Worm (Caenorhabditis elegans) whole organism, midembryonic: ENCODE measurements around the gene gcy-23.

Experiments used
- T22C8.4 ChIP-seq: fragments of 200-800 bp; sonication (Bioruptor generic); IDR thresholded peaks from 2 replicates; pipeline ENCODE4 v1.3.6; 2022; ENCODE audit warnings: missing genetic modification characterization, missing compliant biosample characterization
- flt-1 ChIP-seq: fragments of 200-800 bp; sonication (Bioruptor generic); IDR thresholded peaks from 2 replicates; pipeline ENCODE4 v1.3.6; 2022; ENCODE audit warnings: missing genetic modification characterization, missing compliant biosample characterization
- klf-2 ChIP-seq: fragments of 200-800 bp; sonication (Bioruptor generic); conservative IDR thresholded peaks from 2 replicates; pipeline ENCODE4 v1.3.6; 2022; ENCODE audit warnings: missing genetic modification reagents, missing genetic modification characterization, missing compliant biosample characterization
- med-1 ChIP-seq: sonication (generic microtip); optimal IDR thresholded peaks from 2 replicates; lab custom pipeline; 2017; ENCODE audit warnings: missing genetic modification characterization, mild to moderate bottlenecking, missing compliant biosample characterization, antibody characterized with exemption, missing genetic modification reagents; ENCODE audit not compliant: insufficient read depth
- ref-1 ChIP-seq: fragments of 200-800 bp; sonication (Bioruptor generic); conservative IDR thresholded peaks from 2 replicates; pipeline ENCODE4 v1.3.6; 2022; ENCODE audit warnings: missing genetic modification reagents, missing genetic modification characterization, missing compliant biosample characterization
- ztf-23 ChIP-seq: fragments of 200-800 bp; sonication (Bioruptor generic); IDR thresholded peaks from 2 replicates; pipeline ENCODE4 v1.3.6; 2022; ENCODE audit warnings: missing genetic modification reagents, missing genetic modification characterization, missing compliant biosample characterization
- ztf-29 ChIP-seq: fragments of 200-800 bp; sonication (Bioruptor generic); IDR thresholded peaks from 2 replicates; pipeline ENCODE4 v1.3.6; 2022; ENCODE audit warnings: missing genetic modification reagents, missing genetic modification characterization, missing compliant biosample characterization

DNA sequence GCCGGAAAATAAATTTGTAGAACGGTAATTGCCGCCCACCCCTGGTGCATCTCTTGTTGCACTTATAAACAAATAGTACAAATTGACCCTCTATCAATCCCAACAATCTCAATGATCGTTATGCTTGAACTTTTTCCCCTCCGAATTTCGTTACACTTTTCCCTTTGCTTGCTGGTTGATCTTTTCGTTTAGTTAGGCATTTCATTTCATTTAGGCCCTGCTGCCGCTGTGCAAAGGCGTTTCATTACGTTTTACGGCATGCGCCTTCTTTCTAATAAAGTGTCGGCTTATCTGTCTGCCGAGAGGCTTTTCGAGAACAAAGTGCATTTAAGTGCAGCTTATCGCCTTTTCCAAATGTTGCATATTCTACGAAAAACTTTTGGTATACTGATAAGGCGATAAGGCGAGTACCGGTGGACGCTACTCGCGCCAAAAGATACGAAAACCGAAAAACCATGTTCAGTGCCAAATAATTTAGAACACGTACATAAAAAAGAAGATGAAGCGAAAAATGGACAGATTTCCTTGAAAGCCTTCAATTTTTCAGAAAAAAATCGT is 21.6 kb upstream of the gcy-23 start:
- TF ChIP-seq med-1 (GFP tag; lab: Kevin White, UChicago) (no peak), flt-1 (GFP tag; lab: Robert Waterston, UW) (no peak), ztf-29 (GFP tag; lab: Robert Waterston, UW) (no peak), ztf-23 (GFP tag; lab: Robert Waterston, UW) (no peak), klf-2 (GFP tag; lab: Robert Waterston, UW) (no peak), ref-1 (GFP tag; lab: Robert Waterston, UW) (no peak), T22C8.4 (GFP tag; lab: Robert Waterston, UW) (no peak)
